Worm (Caenorhabditis elegans): ENCODE measurements around the gene R144.11.

DNA sequence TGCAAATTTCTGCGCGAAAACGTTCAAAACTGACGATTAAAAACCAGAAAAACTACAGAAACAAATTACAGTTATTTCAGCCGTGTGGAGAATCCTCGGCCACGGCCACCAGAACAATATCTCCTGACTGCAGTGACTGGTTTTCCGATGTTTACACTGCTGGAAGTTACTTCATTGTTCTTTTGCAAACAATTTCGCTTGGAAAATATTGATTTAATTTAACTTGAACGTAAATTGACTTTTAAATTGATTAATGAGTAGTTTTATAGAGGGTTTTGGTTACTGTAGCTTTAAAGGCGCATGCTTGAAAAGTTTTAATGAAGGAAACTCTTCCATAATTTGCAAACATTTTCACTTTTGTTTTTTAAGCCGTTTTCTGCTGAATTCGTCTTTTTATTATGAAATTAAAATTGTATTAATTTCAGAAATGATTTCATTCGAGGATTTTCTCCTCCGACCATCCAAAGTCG lies 9.6 kb downstream of the R144.11 start, which contains the start of gene smcr-8:
- TF ChIP-seq sea-2 (GFP tag; optimal IDR thresholded peaks at IDR 0.05) (no peak), egl-27 (tag; optimal IDR thresholded peaks at IDR 0.05) (no peak), ama-1 (optimal IDR thresholded peaks at IDR 0.05) (no peak), lin-39 (tag; optimal IDR thresholded peaks at IDR 0.05) (no peak)
